Worm (Caenorhabditis elegans) whole organism, young adult: ENCODE data around the gene fkb-6.

Experiments used
- B0019.2 ChIP-seq: fragments of 200-800 bp; sonication (Bioruptor generic); conservative IDR thresholded peaks from 2 replicates; pipeline ENCODE4 v1.3.6; 2022; ENCODE audit warnings: missing genetic modification reagents, missing genetic modification characterization, missing compliant biosample characterization
- B0336.3 ChIP-seq: fragments of 200-800 bp; sonication (Bioruptor generic); IDR thresholded peaks from 2 replicates; pipeline ENCODE4 v1.3.6; 2022; ENCODE audit warnings: missing genetic modification characterization, missing compliant biosample characterization
- D2030.7 ChIP-seq: fragments of 200-800 bp; sonication (Bioruptor generic); IDR thresholded peaks from 2 replicates; pipeline ENCODE4 v1.3.6; 2022; ENCODE audit warnings: missing genetic modification reagents, missing genetic modification characterization, missing compliant biosample characterization
- F22D6.2 ChIP-seq: sonication (generic microtip); optimal IDR thresholded peaks from 2 replicates; lab custom pipeline; 2016; ENCODE audit warnings: mild to moderate bottlenecking, missing genetic modification characterization, missing compliant biosample characterization
- F23B12.7 ChIP-seq: sonication (generic microtip); optimal IDR thresholded peaks from 2 replicates; lab custom pipeline; 2017; ENCODE audit warnings: missing genetic modification characterization, mild to moderate bottlenecking, missing compliant biosample characterization, antibody characterized with exemption, moderate library complexity; ENCODE audit not compliant: insufficient read depth
- F33H1.4 ChIP-seq: fragments of 200-800 bp; sonication (Bioruptor generic); IDR thresholded peaks from 2 replicates; pipeline ENCODE4 v1.3.6; 2022; ENCODE audit warnings: missing genetic modification reagents, missing genetic modification characterization, missing compliant biosample characterization
- F37B4.10 ChIP-seq: fragments of 200-800 bp; sonication (Bioruptor generic); IDR thresholded peaks from 2 replicates; pipeline ENCODE4 v1.3.6; 2022; ENCODE audit warnings: missing genetic modification characterization, missing compliant biosample characterization
- Y53G8AR.9 ChIP-seq: fragments of 200-800 bp; sonication (Bioruptor generic); conservative IDR thresholded peaks from 2 replicates; pipeline ENCODE4 v1.3.6; 2022; ENCODE audit warnings: missing genetic modification reagents, missing genetic modification characterization, missing compliant biosample characterization
- Y56A3A.18 ChIP-seq: fragments of 200-800 bp; sonication (Bioruptor generic); IDR thresholded peaks from 2 replicates; pipeline ENCODE4 v1.3.6; 2022; ENCODE audit warnings: missing genetic modification reagents, missing genetic modification characterization, missing compliant biosample characterization
- Y79H2A.3 ChIP-seq: fragments of 200-800 bp; sonication (Bioruptor generic); conservative IDR thresholded peaks from 2 replicates; pipeline ENCODE4 v1.3.6; 2022; ENCODE audit warnings: missing genetic modification reagents, missing genetic modification characterization, missing compliant biosample characterization
- ZK185.1 ChIP-seq: sonication (generic microtip); optimal IDR thresholded peaks from 2 replicates; lab custom pipeline; 2016; ENCODE audit warnings: mild to moderate bottlenecking, missing genetic modification characterization, missing compliant biosample characterization; ENCODE audit not compliant: poor library complexity, severe bottlenecking
- akir-1 ChIP-seq: fragments of 200-800 bp; sonication (Bioruptor generic); optimal IDR thresholded peaks from 2 replicates; lab custom pipeline; 2018; ENCODE audit warnings: mild to moderate bottlenecking, missing genetic modification characterization, moderate library complexity, missing compliant biosample characterization
- attf-5 ChIP-seq: fragments of 200-800 bp; sonication (Bioruptor generic); optimal IDR thresholded peaks from 2 replicates; lab custom pipeline; 2018; ENCODE audit warnings: mild to moderate bottlenecking, missing genetic modification characterization, missing compliant biosample characterization
- bed-1 ChIP-seq: fragments of 200-800 bp; sonication (Bioruptor generic); IDR thresholded peaks from 2 replicates; pipeline ENCODE4 v1.3.6; 2022; ENCODE audit warnings: missing genetic modification reagents, missing genetic modification characterization, missing compliant biosample characterization
- cebp-1 ChIP-seq, 2 experiments: fragments of 200-800 bp in 1 of 2; sonication (Bioruptor generic) in 1 of 2; sonication (generic microtip) in 1 of 2; IDR thresholded peaks in 1 of 2; optimal IDR thresholded peaks in 1 of 2; 2 replicates each; pipeline versions ENCODE4 v1.3.6 to Lab custom; 2017 to 2022; ENCODE audit warnings: missing compliant biosample characterization in 2 of 2, missing genetic modification characterization in 2 of 2, mild to moderate bottlenecking in 1 of 2, missing genetic modification reagents in 1 of 2, moderate library complexity in 1 of 2
- ceh-27 ChIP-seq: fragments of 200-800 bp; sonication (Bioruptor generic); optimal IDR thresholded peaks from 2 replicates; lab custom pipeline; 2018; ENCODE audit warnings: mild to moderate bottlenecking, missing genetic modification characterization, moderate library complexity, missing compliant biosample characterization
- ceh-40 ChIP-seq: fragments of 200-800 bp; sonication (Bioruptor generic); IDR thresholded peaks from 2 replicates; pipeline ENCODE4 v1.3.6; 2022; ENCODE audit warnings: missing genetic modification characterization, missing compliant biosample characterization
- ceh-79 ChIP-seq: sonication (generic microtip); optimal IDR thresholded peaks from 2 replicates; lab custom pipeline; 2017; ENCODE audit warnings: mild to moderate bottlenecking, missing genetic modification characterization, missing compliant biosample characterization
- egl-18 ChIP-seq: fragments of 200-800 bp; sonication (Bioruptor generic); IDR thresholded peaks from 2 replicates; pipeline ENCODE4 v1.3.6; 2022; ENCODE audit warnings: missing genetic modification reagents, missing genetic modification characterization, missing compliant biosample characterization
- ets-4 ChIP-seq: fragments of 200-800 bp; sonication (Bioruptor generic); optimal IDR thresholded peaks from 2 replicates; lab custom pipeline; 2018; ENCODE audit warnings: mild to moderate bottlenecking, missing genetic modification characterization, missing compliant biosample characterization
- fkh-3 ChIP-seq: sonication (generic microtip); optimal IDR thresholded peaks from 2 replicates; lab custom pipeline; 2016; ENCODE audit warnings: mild to moderate bottlenecking, missing genetic modification characterization, missing compliant biosample characterization
- him-1 ChIP-seq: sonication (generic microtip); optimal IDR thresholded peaks from 2 replicates; lab custom pipeline; 2016; ENCODE audit warnings: missing genotype, missing genetic modification reagents, missing genetic modification characterization, missing compliant biosample characterization
- hlh-12 ChIP-seq: sonication (generic microtip); optimal IDR thresholded peaks from 2 replicates; lab custom pipeline; 2016; ENCODE audit warnings: missing genetic modification characterization, missing compliant biosample characterization
- hmg-1.2 ChIP-seq: fragments of 200-800 bp; sonication (Bioruptor generic); IDR thresholded peaks from 2 replicates; pipeline ENCODE4 v1.3.6; 2022; ENCODE audit warnings: missing genetic modification reagents, missing genetic modification characterization, missing compliant biosample characterization
- hsf-1 ChIP-seq: fragments of 200-800 bp; sonication (Bioruptor generic); IDR thresholded peaks from 2 replicates; pipeline ENCODE4 v1.3.6; 2022; ENCODE audit warnings: missing genetic modification reagents, missing genetic modification characterization, missing compliant biosample characterization
- lag-1 ChIP-seq: fragments of 200-800 bp; sonication (Bioruptor generic); IDR thresholded peaks from 2 replicates; pipeline ENCODE4 v1.3.6; 2022; ENCODE audit warnings: missing genetic modification reagents, missing genetic modification characterization, missing compliant biosample characterization
- let-526 ChIP-seq: fragments of 200-800 bp; sonication (Bioruptor generic); IDR thresholded peaks from 2 replicates; pipeline ENCODE4 v1.3.6; 2022; ENCODE audit warnings: missing genetic modification reagents, missing genetic modification characterization, missing compliant biosample characterization
- lir-1 ChIP-seq: fragments of 200-800 bp; sonication (Bioruptor generic); conservative IDR thresholded peaks from 2 replicates; pipeline ENCODE4 v1.3.6; 2022; ENCODE audit warnings: missing genetic modification reagents, missing genetic modification characterization, missing compliant biosample characterization
- lsl-1 ChIP-seq: fragments of 200-800 bp; sonication (Bioruptor generic); optimal IDR thresholded peaks from 2 replicates; lab custom pipeline; 2018; ENCODE audit warnings: mild to moderate bottlenecking, missing genetic modification characterization, moderate library complexity, missing compliant biosample characterization
- madf-3 ChIP-seq: fragments of 200-800 bp; sonication (Bioruptor generic); IDR thresholded peaks from 2 replicates; pipeline ENCODE4 v1.3.6; 2022; ENCODE audit warnings: missing genetic modification reagents, missing genetic modification characterization, missing compliant biosample characterization
- mcd-1 ChIP-seq: fragments of 200-800 bp; sonication (Bioruptor generic); IDR thresholded peaks from 2 replicates; pipeline ENCODE4 v1.3.6; 2022; ENCODE audit warnings: missing genetic modification reagents, missing genetic modification characterization, missing compliant biosample characterization
- mel-28 ChIP-seq: sonication (generic microtip); optimal IDR thresholded peaks from 2 replicates; lab custom pipeline; 2016; ENCODE audit warnings: borderline replicate concordance, mild to moderate bottlenecking, missing genetic modification characterization, missing compliant biosample characterization
- mxl-1 ChIP-seq: sonication (generic microtip); optimal IDR thresholded peaks from 2 replicates; lab custom pipeline; 2016; ENCODE audit warnings: missing genetic modification characterization, missing compliant biosample characterization
- nfya-1 ChIP-seq: sonication (generic microtip); optimal IDR thresholded peaks from 2 replicates; lab custom pipeline; 2017; ENCODE audit warnings: antibody characterized with exemption, missing compliant biosample characterization, missing genetic modification characterization, borderline replicate concordance; ENCODE audit not compliant: insufficient read depth
- nfyb-1 ChIP-seq: fragments of 200-800 bp; sonication (Bioruptor generic); IDR thresholded peaks from 2 replicates; pipeline ENCODE4 v1.3.6; 2022; ENCODE audit warnings: missing genetic modification reagents, missing genetic modification characterization, missing compliant biosample characterization
- nhr-27 ChIP-seq: fragments of 200-800 bp; sonication (Bioruptor generic); optimal IDR thresholded peaks from 2 replicates; lab custom pipeline; 2018; ENCODE audit warnings: mild to moderate bottlenecking, missing genetic modification characterization, moderate library complexity, missing compliant biosample characterization
- rec-8 ChIP-seq, 2 experiments: sonication (generic microtip); optimal IDR thresholded peaks; 2 replicates each; lab custom pipeline; 2016; ENCODE audit warnings: mild to moderate bottlenecking in 2 of 2, missing genetic modification characterization in 2 of 2, missing genetic modification reagents in 2 of 2, missing genotype in 2 of 2, missing biosample characterization in 1 of 2, missing compliant biosample characterization in 1 of 2, moderate library complexity in 1 of 2
- repo-1 ChIP-seq: sonication (generic microtip); optimal IDR thresholded peaks from 2 replicates; lab custom pipeline; 2017; ENCODE audit warnings: mild to moderate bottlenecking, missing genetic modification characterization, missing compliant biosample characterization
- sea-2 ChIP-seq: fragments of 200-800 bp; sonication (Bioruptor generic); IDR thresholded peaks from 2 replicates; pipeline ENCODE4 v1.3.6; 2022; ENCODE audit warnings: missing genetic modification characterization, missing compliant biosample characterization
- snpc-1.1 ChIP-seq: sonication (generic microtip); optimal IDR thresholded peaks from 2 replicates; lab custom pipeline; 2017; ENCODE audit warnings: missing genetic modification characterization, mild to moderate bottlenecking, missing compliant biosample characterization, antibody characterized with exemption, moderate library complexity, missing genotype, missing genetic modification reagents; ENCODE audit not compliant: insufficient read depth
- snpc-3.4 ChIP-seq: sonication (generic microtip); optimal IDR thresholded peaks from 2 replicates; lab custom pipeline; 2017; ENCODE audit warnings: missing genetic modification characterization, mild to moderate bottlenecking, missing compliant biosample characterization, antibody characterized with exemption, moderate library complexity, missing genotype, missing genetic modification reagents
- snpc-4 ChIP-seq, 5 experiments: fragments of 150-350 bp in 1 of 5; sonication (generic microtip) in 4 of 5; optimal IDR thresholded peaks; 2 replicates each; lab custom pipeline; 2014 to 2018; ENCODE audit warnings: missing genetic modification characterization in 5 of 5, missing biosample characterization in 3 of 5, antibody characterized with exemption in 2 of 5, mild to moderate bottlenecking in 2 of 5, missing compliant biosample characterization in 2 of 5, missing genotype in 2 of 5, moderate library complexity in 2 of 5, missing genetic modification reagents in 1 of 5
- somi-1 ChIP-seq: fragments of 200-800 bp; sonication (Bioruptor generic); optimal IDR thresholded peaks from 2 replicates; lab custom pipeline; 2018; ENCODE audit warnings: mild to moderate bottlenecking, missing genetic modification characterization, missing compliant biosample characterization
- ztf-18 ChIP-seq: sonication (generic microtip); optimal IDR thresholded peaks from 2 replicates; lab custom pipeline; 2016; ENCODE audit warnings: missing genotype, mild to moderate bottlenecking, missing genetic modification characterization, missing compliant biosample characterization
- ztf-25 ChIP-seq: fragments of 200-800 bp; sonication (Bioruptor generic); IDR thresholded peaks from 2 replicates; pipeline ENCODE4 v1.3.6; 2022; ENCODE audit warnings: missing genetic modification reagents, missing genetic modification characterization, missing compliant biosample characterization
- ztf-28 ChIP-seq: fragments of 200-800 bp; sonication (Bioruptor generic); IDR thresholded peaks from 2 replicates; pipeline ENCODE4 v1.3.6; 2022; ENCODE audit warnings: missing genetic modification reagents, missing genetic modification characterization, missing compliant biosample characterization
- ztf-6 ChIP-seq: fragments of 200-800 bp; sonication (Bioruptor generic); IDR thresholded peaks from 2 replicates; pipeline ENCODE4 v1.3.6; 2022; ENCODE audit warnings: missing genetic modification reagents, missing genetic modification characterization, missing compliant biosample characterization

Gene fkb-6

ce11 chrV:20837765-20838164 lies 8.2 kb upstream of the fkb-6 start, which contains the start of gene mrps-12:
mrps-12 (plus strand) TSS chrV:20838080.
- no peak for TF ChIP-seq nhr-27
- TF ChIP-seq snpc-3.4 (tag; lab: Kevin White, UChicago): peak; percentile 23
- TF ChIP-seq nfyb-1 (GFP tag; lab: Robert Waterston, UW): no peak
- TF ChIP-seq rec-8 (tag; optimal IDR thresholded peaks at IDR 0.05; lab: Kevin White, UChicago): no peak
- no peak for TF ChIP-seq ceh-40
- TF ChIP-seq lir-1: no peak
- no peak for TF ChIP-seq nfya-1
- no peak for TF ChIP-seq fkh-3
- peak; percentile 51 for TF ChIP-seq mcd-1
- TF ChIP-seq B0336.3 (GFP tag; lab: Robert Waterston, UW): no peak
- TF ChIP-seq somi-1: no peak
- TF ChIP-seq hmg-1.2 (GFP tag; lab: Robert Waterston, UW): peak; percentile 90
- TF ChIP-seq hlh-12 (tag; lab: Kevin White, UChicago): no peak
- no peak for TF ChIP-seq cebp-1 (GFP tag; IDR thresholded peaks at IDR 0.05; lab: Robert Waterston, UW)
- no peak for TF ChIP-seq cebp-1 (tag; optimal IDR thresholded peaks at IDR 0.05; lab: Kevin White, UChicago)
- no peak for TF ChIP-seq F33H1.4 (GFP tag; lab: Robert Waterston, UW)
- TF ChIP-seq akir-1 (GFP tag; lab: Kevin White, UChicago): no peak
- no peak for TF ChIP-seq snpc-1.1 (tag; lab: Kevin White, UChicago)
- no peak for TF ChIP-seq ztf-28 (GFP tag; lab: Robert Waterston, UW)
- no peak for TF ChIP-seq Y56A3A.18
- TF ChIP-seq ZK185.1: no peak
- TF ChIP-seq sea-2 (GFP tag; lab: Robert Waterston, UW): peak; percentile 20; the same call in 1 of the 2 replicates
- no peak for TF ChIP-seq F22D6.2 (tag; lab: Kevin White, UChicago)
- no peak for TF ChIP-seq ets-4 (GFP tag; lab: Kevin White, UChicago)
- TF ChIP-seq madf-3 (GFP tag; lab: Robert Waterston, UW): no peak
- no peak for TF ChIP-seq F23B12.7
- no peak for TF ChIP-seq F37B4.10 (GFP tag; lab: Robert Waterston, UW)
- TF ChIP-seq him-1 (tag; lab: Kevin White, UChicago): no peak
- no peak for TF ChIP-seq attf-5 (GFP tag; lab: Kevin White, UChicago)
- 0 out of 2 replicates have a peak, but pooled peaks have one; percentile 15 for TF ChIP-seq D2030.7 (GFP tag; lab: Robert Waterston, UW)
- no peak for TF ChIP-seq snpc-4 (GFP tag; optimal IDR thresholded peaks at IDR 0.05; lab: Kevin White, UChicago)
- TF ChIP-seq snpc-4 (tag; optimal IDR thresholded peaks at IDR 0.05; lab: Kevin White, UChicago): no peak
- TF ChIP-seq ztf-25 (GFP tag; lab: Robert Waterston, UW): 0 out of 2 replicates have a peak, but pooled peaks have one; percentile 19
- no peak for TF ChIP-seq egl-18
- TF ChIP-seq repo-1 (tag; lab: Kevin White, UChicago): no peak
- no peak for TF ChIP-seq ceh-27
- no peak for TF ChIP-seq ztf-6
- no peak for TF ChIP-seq ceh-79 (tag; lab: Kevin White, UChicago)
- TF ChIP-seq lag-1 (GFP tag; lab: Robert Waterston, UW): no peak
- TF ChIP-seq B0019.2: no peak
- TF ChIP-seq lsl-1 (GFP tag; lab: Kevin White, UChicago): no peak
- no peak for TF ChIP-seq mxl-1 (tag; lab: Kevin White, UChicago)
- TF ChIP-seq Y53G8AR.9 (GFP tag; lab: Robert Waterston, UW): no peak
- no peak for TF ChIP-seq hsf-1 (GFP tag; lab: Robert Waterston, UW)
- no peak for TF ChIP-seq Y79H2A.3
- TF ChIP-seq mel-28: no peak
- TF ChIP-seq bed-1: no peak
- no peak for TF ChIP-seq let-526 (GFP tag; lab: Robert Waterston, UW)
- TF ChIP-seq ztf-18: no peak
